Worm (Caenorhabditis elegans): ENCODE measurements around the gene srh-8.

srh-8 gene

ce11 chrV:3989070-3989469 lies 16.2 kb upstream of the srh-8 start, which contains the start of gene nlp-27:
Gene nlp-27, plus strand, starts transcription at chrV:3989378.
- TF ChIP-seq nhr-12 (tag; optimal IDR thresholded peaks at IDR 0.05) (no peak), nhr-43 (tag; optimal IDR thresholded peaks at IDR 0.05; ENCODE audit: poor library complexity, severe bottlenecking) (no peak), nhr-23 (tag; optimal IDR thresholded peaks at IDR 0.05) (peak; percentile 23), mdl-1 (tag; optimal IDR thresholded peaks at IDR 0.05) (no peak), ceh-82 (tag; optimal IDR thresholded peaks at IDR 0.05) (no peak), skn-1 (tag; optimal IDR thresholded peaks at IDR 0.05) (no peak)

DNA sequence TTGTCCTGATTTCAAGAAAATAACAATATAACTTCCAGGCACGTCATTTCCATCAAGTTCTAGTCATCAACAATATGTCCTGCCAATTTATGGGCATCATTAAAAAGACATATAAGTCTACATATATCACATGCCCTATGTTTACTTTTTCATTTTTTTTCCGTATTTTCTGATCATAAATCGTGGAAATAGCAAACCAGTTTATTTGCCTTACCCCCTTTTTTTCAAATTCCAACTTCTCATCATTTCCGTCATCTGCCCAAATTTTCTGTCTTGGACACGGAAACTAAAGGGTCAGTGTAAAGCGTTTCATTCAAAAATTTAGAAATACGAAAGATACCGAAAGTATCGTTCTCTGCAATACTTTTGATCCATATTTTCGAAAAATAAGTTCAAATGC lies 13.0 kb upstream of the srh-8 start:
- TF ChIP-seq tbx-2 (tag; optimal IDR thresholded peaks at IDR 0.05) (no peak), lin-39 (tag; optimal IDR thresholded peaks at IDR 0.05) (no peak), fkh-10 (GFP tag; optimal IDR thresholded peaks at IDR 0.05) (no peak), mdl-1 (tag; optimal IDR thresholded peaks at IDR 0.05) (no peak), eor-1 (tag; optimal IDR thresholded peaks at IDR 0.05) (no peak), nhr-23 (tag; optimal IDR thresholded peaks at IDR 0.05) (no peak), nhr-25 (tag; optimal IDR thresholded peaks at IDR 0.05) (no peak), elt-2 (tag; optimal IDR thresholded peaks at IDR 0.05) (no peak), aly-2 (tag; optimal IDR thresholded peaks at IDR 0.05) (no peak), lin-15B (tag; optimal IDR thresholded peaks at IDR 0.05) (no peak), nhr-12 (tag; optimal IDR thresholded peaks at IDR 0.05) (no peak), pha-4 (tag; optimal IDR thresholded peaks at IDR 0.05) (no peak), R02D3.7 (tag; optimal IDR thresholded peaks at IDR 0.05) (no peak), nhr-67 (tag; optimal IDR thresholded peaks at IDR 0.05) (no peak), daf-12 (tag; optimal IDR thresholded peaks at IDR 0.05) (no peak), lsy-12 (tag; optimal IDR thresholded peaks at IDR 0.05) (no peak), nfya-1 (tag; optimal IDR thresholded peaks at IDR 0.05; ENCODE audit: insufficient read depth) (no peak), mml-1 (tag; optimal IDR thresholded peaks at IDR 0.05) (no peak)

DNA sequence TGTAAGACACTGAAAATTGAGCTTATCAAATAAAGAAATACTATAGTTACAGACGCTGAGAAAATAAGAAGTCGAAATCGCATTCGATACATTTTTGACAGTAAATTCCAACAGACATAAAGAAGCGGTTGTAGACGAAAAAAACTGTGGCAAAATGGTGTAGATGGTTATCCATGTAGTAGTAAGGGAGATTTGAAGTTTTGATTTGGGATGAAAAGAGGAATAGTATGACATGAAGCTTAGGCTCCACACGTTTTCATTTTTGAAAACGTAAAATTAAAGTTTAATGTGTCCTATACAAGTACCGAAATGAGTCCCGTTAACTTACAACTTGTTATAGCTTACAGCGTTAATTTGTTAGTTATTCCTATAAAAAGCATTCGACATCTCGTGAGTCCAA lies 11.3 kb upstream of the srh-8 start, which contains the start of gene K09D9.9:
TSS of gene K09D9.9 (minus strand) at position 101 of the 400 bp plus-strand sequence.
- TF ChIP-seq daf-12 (tag; optimal IDR thresholded peaks at IDR 0.05) (no peak), mdl-1 (tag; optimal IDR thresholded peaks at IDR 0.05) (no peak), ama-1 (optimal IDR thresholded peaks at IDR 0.05) (no peak), lin-15B (tag; optimal IDR thresholded peaks at IDR 0.05) (no peak), elt-2 (tag; optimal IDR thresholded peaks at IDR 0.05) (no peak), jun-1 (tag; optimal IDR thresholded peaks at IDR 0.05) (no peak), nhr-11 (tag; optimal IDR thresholded peaks at IDR 0.05) (no peak)

- no peak for TF ChIP-seq ceh-9 (tag; optimal IDR thresholded peaks at IDR 0.05)
- TF ChIP-seq mml-1 (tag; optimal IDR thresholded peaks at IDR 0.05), result no peak
- TF ChIP-seq nhr-11 (tag; optimal IDR thresholded peaks at IDR 0.05), result no peak
- no peak for TF ChIP-seq daf-12 (tag; optimal IDR thresholded peaks at IDR 0.05)
- TF ChIP-seq zag-1 (tag; optimal IDR thresholded peaks at IDR 0.05), result no peak
- TF ChIP-seq lin-39 (tag; optimal IDR thresholded peaks at IDR 0.05), result no peak
- TF ChIP-seq unc-62 (GFP tag; optimal IDR thresholded peaks at IDR 0.05), result no peak
- no peak for TF ChIP-seq egl-5 (tag; optimal IDR thresholded peaks at IDR 0.05)
- TF ChIP-seq nhr-12 (tag; optimal IDR thresholded peaks at IDR 0.05), result no peak
- TF ChIP-seq eor-1 (tag; optimal IDR thresholded peaks at IDR 0.05), result no peak
- no peak for TF ChIP-seq tbx-2 (tag; optimal IDR thresholded peaks at IDR 0.05)
Observed at ce11 chrV:3995838-3996237, 9.5 kb upstream of the srh-8 start, which contains the start of gene srx-62. Gene srx-62, minus strand, starts transcription at chrV:3995938.

- TF ChIP-seq egl-5 (tag; optimal IDR thresholded peaks at IDR 0.05) (no peak), daf-12 (tag; optimal IDR thresholded peaks at IDR 0.05) (no peak), nhr-43 (tag; optimal IDR thresholded peaks at IDR 0.05; ENCODE audit: poor library complexity, severe bottlenecking) (no peak), elt-2 (tag; optimal IDR thresholded peaks at IDR 0.05) (no peak), nhr-25 (tag; optimal IDR thresholded peaks at IDR 0.05) (no peak), ama-1 (optimal IDR thresholded peaks at IDR 0.05) (no peak), ceh-28 (tag; optimal IDR thresholded peaks at IDR 0.05) (no peak), ZK546.5 (tag; optimal IDR thresholded peaks at IDR 0.05) (no peak), nfya-1 (tag; optimal IDR thresholded peaks at IDR 0.05; ENCODE audit: insufficient read depth) (no peak), fkh-2 (tag; optimal IDR thresholded peaks at IDR 0.05) (no peak), ceh-16 (tag; optimal IDR thresholded peaks at IDR 0.05) (no peak), fos-1 (tag; optimal IDR thresholded peaks at IDR 0.05) (no peak), ztf-11 (tag; optimal IDR thresholded peaks at IDR 0.05) (no peak), lin-39 (tag; optimal IDR thresholded peaks at IDR 0.05) (no peak)
Observed at ce11 chrV:4004577-4004976, 742 bp upstream of the srh-8 start.
